Fruit fly (Drosophila melanogaster) whole organism, embryonic: ENCODE results near the gene ca.

Source experiments
- Adf1 ChIP-seq: fragments of 200-800 bp; sonication (Bioruptor generic); IDR thresholded peaks from 2 replicates; pipeline ENCODE4 v1.3.6; 2022; ENCODE audit warnings: missing biosample characterization, missing genetic modification characterization
- Antp ChIP-seq: fragments of 200-800 bp; sonication (Bioruptor generic); optimal IDR thresholded peaks from 3 replicates; lab custom pipeline; 2016; ENCODE audit warnings: missing biosample characterization, missing genetic modification characterization
- B-H2 ChIP-seq: fragments of 200-800 bp; sonication (Bioruptor generic); optimal IDR thresholded peaks from 2 replicates; lab custom pipeline; 2018; ENCODE audit warnings: missing biosample characterization, mild to moderate bottlenecking, missing genetic modification characterization
- Bdp1 ChIP-seq: fragments of 200-800 bp; sonication (Bioruptor generic); optimal IDR thresholded peaks from 3 replicates; lab custom pipeline; 2016; ENCODE audit warnings: missing biosample characterization, missing genetic modification characterization
- CG11560 ChIP-seq: fragments of 200-800 bp; sonication (Bioruptor generic); IDR thresholded peaks from 3 replicates; pipeline ENCODE4 v1.3.6; 2022; ENCODE audit warnings: missing biosample characterization, missing genetic modification characterization
- CG1233 ChIP-seq: fragments of 200-800 bp; sonication (Bioruptor generic); optimal IDR thresholded peaks from 4 replicates; lab custom pipeline; 2018; ENCODE audit warnings: missing biosample characterization, mild to moderate bottlenecking, missing genetic modification characterization
- CG12769 ChIP-seq: fragments of 200-800 bp; sonication (Bioruptor generic); optimal IDR thresholded peaks from 2 replicates; lab custom pipeline; 2019; ENCODE audit warnings: missing biosample characterization, mild to moderate bottlenecking, missing genetic modification characterization, moderate library complexity
- CG12942 ChIP-seq: fragments of 200-800 bp; sonication (Bioruptor generic); optimal IDR thresholded peaks from 3 replicates; lab custom pipeline; 2016; ENCODE audit warnings: missing biosample characterization, missing genetic modification characterization
- CG13775 ChIP-seq: fragments of 200-800 bp; sonication (Bioruptor generic); optimal IDR thresholded peaks from 3 replicates; lab custom pipeline; 2017; ENCODE audit warnings: missing biosample characterization, mild to moderate bottlenecking, missing genetic modification characterization
- CG14050 ChIP-seq: fragments of 200-800 bp; sonication (Bioruptor generic); IDR thresholded peaks from 3 replicates; pipeline ENCODE4 v1.3.6; 2022; ENCODE audit warnings: missing biosample characterization, missing genetic modification characterization
- CG14860 ChIP-seq: fragments of 200-800 bp; sonication (Bioruptor generic); IDR thresholded peaks from 3 replicates; pipeline ENCODE4 v1.3.6; 2022; ENCODE audit warnings: missing biosample characterization, missing genetic modification characterization; ENCODE audit not compliant: partially characterized antibody
- CG17568 ChIP-seq: fragments of 200-800 bp; sonication (Bioruptor generic); optimal IDR thresholded peaks from 2 replicates; lab custom pipeline; 2018; ENCODE audit warnings: missing biosample characterization, mild to moderate bottlenecking, missing genetic modification characterization, moderate library complexity
- CG17612 ChIP-seq: fragments of 200-800 bp; sonication (Bioruptor generic); IDR thresholded peaks from 2 replicates; pipeline ENCODE4 v1.3.6; 2022; ENCODE audit warnings: missing biosample characterization, missing genetic modification characterization
- CG18764 ChIP-seq: fragments of 200-800 bp; sonication (Bioruptor generic); optimal IDR thresholded peaks from 3 replicates; lab custom pipeline; 2016; ENCODE audit warnings: missing biosample characterization, missing genetic modification characterization
- CG2875 ChIP-seq: fragments of 200-800 bp; sonication (Bioruptor generic); optimal IDR thresholded peaks from 2 replicates; lab custom pipeline; 2017; ENCODE audit warnings: missing biosample characterization, mild to moderate bottlenecking, missing genetic modification characterization, missing genetic modification reagents
- CG30403 ChIP-seq: fragments of 200-800 bp; sonication (Bioruptor generic); optimal IDR thresholded peaks from 3 replicates; lab custom pipeline; 2016; ENCODE audit warnings: missing biosample characterization, missing genetic modification characterization
- CG33557 ChIP-seq: fragments of 200-800 bp; sonication (Bioruptor generic); optimal IDR thresholded peaks from 2 replicates; lab custom pipeline; 2019; ENCODE audit warnings: missing biosample characterization, mild to moderate bottlenecking, missing genetic modification characterization, moderate library complexity
- CG34376 ChIP-seq: fragments of 200-800 bp; sonication (Bioruptor generic); optimal IDR thresholded peaks from 2 replicates; lab custom pipeline; 2018; ENCODE audit warnings: missing biosample characterization, mild to moderate bottlenecking, missing genetic modification characterization
- CG4360 ChIP-seq: fragments of 200-800 bp; sonication (Bioruptor generic); IDR thresholded peaks from 2 replicates; pipeline ENCODE4 v1.3.6; 2022; ENCODE audit warnings: missing biosample characterization, missing genetic modification characterization
- CG6813 ChIP-seq: fragments of 200-800 bp; sonication (Bioruptor generic); optimal IDR thresholded peaks from 2 replicates; lab custom pipeline; 2017; ENCODE audit warnings: missing biosample characterization, missing genetic modification characterization, mild to moderate bottlenecking, moderate library complexity, missing genetic modification reagents
- CG6854 ChIP-seq: fragments of 200-800 bp; sonication (Bioruptor generic); optimal IDR thresholded peaks from 3 replicates; lab custom pipeline; 2017; ENCODE audit warnings: missing biosample characterization, mild to moderate bottlenecking, missing genetic modification characterization
- CG7271 ChIP-seq: fragments of 200-800 bp; sonication (Bioruptor generic); optimal IDR thresholded peaks from 2 replicates; lab custom pipeline; 2018; ENCODE audit warnings: missing biosample characterization, mild to moderate bottlenecking, missing genetic modification characterization, moderate library complexity
- E2f1 ChIP-seq: fragments of 200-800 bp; sonication (Bioruptor generic); IDR thresholded peaks from 2 replicates; pipeline ENCODE4 v1.3.6; 2022; ENCODE audit warnings: missing biosample characterization, missing genetic modification characterization
- Ets65A ChIP-seq: fragments of 200-800 bp; sonication (Bioruptor generic); peaks from one replicate; lab custom pipeline; 2016; ENCODE audit warnings: missing biosample characterization, missing genetic modification characterization
- Fer2 ChIP-seq: fragments of 200-800 bp; sonication (Bioruptor generic); optimal IDR thresholded peaks from 2 replicates; lab custom pipeline; 2018; ENCODE audit warnings: missing biosample characterization, mild to moderate bottlenecking, missing genetic modification characterization, moderate library complexity
- HLH4C ChIP-seq: fragments of 200-800 bp; sonication (Bioruptor generic); IDR thresholded peaks from 3 replicates; pipeline ENCODE4 v1.3.6; 2022; ENCODE audit warnings: missing biosample characterization, missing genetic modification characterization; ENCODE audit not compliant: partially characterized antibody
- HLHmδ ChIP-seq: fragments of 200-800 bp; sonication (Bioruptor generic); optimal IDR thresholded peaks from 2 replicates; lab custom pipeline; 2018; ENCODE audit warnings: missing biosample characterization, mild to moderate bottlenecking, missing genetic modification characterization, moderate library complexity
- MTF-1 ChIP-seq: fragments of 200-800 bp; sonication (Bioruptor generic); optimal IDR thresholded peaks from 2 replicates; lab custom pipeline; 2018; ENCODE audit warnings: missing biosample characterization, mild to moderate bottlenecking, missing genetic modification characterization, borderline replicate concordance
- Mrtf ChIP-seq: fragments of 200-800 bp; sonication (Bioruptor generic); IDR thresholded peaks from 3 replicates; pipeline ENCODE4 v1.3.6; 2022; ENCODE audit warnings: missing biosample characterization, missing genetic modification characterization
- NFAT ChIP-seq: fragments of 200-800 bp; sonication (Bioruptor generic); IDR thresholded peaks from 2 replicates; pipeline ENCODE4 v1.3.6; 2022; ENCODE audit warnings: missing biosample characterization, missing genetic modification characterization
- Nf-YB ChIP-seq: fragments of 200-800 bp; sonication (Bioruptor generic); optimal IDR thresholded peaks from 3 replicates; lab custom pipeline; 2019; ENCODE audit warnings: missing biosample characterization, mild to moderate bottlenecking, missing genetic modification characterization, moderate library complexity
- Oaz ChIP-seq: fragments of 200-800 bp; sonication (Bioruptor generic); IDR thresholded peaks from 2 replicates; pipeline ENCODE4 v1.3.6; 2022; ENCODE audit warnings: missing biosample characterization, missing genetic modification characterization
- Rfx ChIP-seq: fragments of 200-800 bp; sonication (Bioruptor generic); IDR thresholded peaks from 2 replicates; pipeline ENCODE4 v1.3.6; 2022; ENCODE audit warnings: missing biosample characterization, missing genetic modification characterization
- Sin3A ChIP-seq: fragments of >200 bp; optimal IDR thresholded peaks from 2 replicates; lab custom pipeline; 2018
- Stat92E ChIP-seq, 3 experiments: fragments of >200 bp in 2 of 3; fragments of 200-800 bp in 1 of 3; sonication (Bioruptor generic) in 1 of 3; optimal IDR thresholded peaks; 2 replicates each; lab custom pipeline; 2017 to 2019; ENCODE audit warnings: missing biosample characterization in 3 of 3, missing genetic modification characterization in 3 of 3, mild to moderate bottlenecking in 1 of 3, moderate library complexity in 1 of 3
- Trl ChIP-seq, 3 experiments: fragments of >200 bp in 2 of 3; fragments of 200-800 bp in 1 of 3; sonication (Bioruptor generic) in 1 of 3; optimal IDR thresholded peaks; 2 replicates in 1 of 3; 3 replicates in 2 of 3; lab custom pipeline; 2016 to 2017; ENCODE audit warnings: missing biosample characterization in 1 of 3, missing genetic modification characterization in 1 of 3
- ap ChIP-seq: fragments of 200-800 bp; sonication (Bioruptor generic); IDR thresholded peaks from 2 replicates; pipeline ENCODE4 v1.3.6; 2022; ENCODE audit warnings: missing biosample characterization, missing genetic modification characterization
- bbx ChIP-seq: fragments of 200-800 bp; sonication (Bioruptor generic); IDR thresholded peaks from 2 replicates; pipeline ENCODE4 v1.3.6; 2022; ENCODE audit warnings: missing biosample characterization, missing genetic modification characterization; ENCODE audit not compliant: partially characterized antibody
- cg ChIP-seq: fragments of 200-800 bp; sonication (Bioruptor generic); optimal IDR thresholded peaks from 3 replicates; lab custom pipeline; 2019; ENCODE audit warnings: missing biosample characterization, mild to moderate bottlenecking, missing genetic modification characterization, moderate library complexity
- cwo ChIP-seq: fragments of 200-800 bp; sonication (Bioruptor generic); optimal IDR thresholded peaks from 3 replicates; lab custom pipeline; 2017; ENCODE audit warnings: missing biosample characterization, missing genetic modification characterization, mild to moderate bottlenecking, moderate library complexity, missing genetic modification reagents
- disco-r ChIP-seq: fragments of 200-800 bp; sonication (Bioruptor generic); optimal IDR thresholded peaks from 2 replicates; lab custom pipeline; 2016; ENCODE audit warnings: missing biosample characterization, missing genetic modification characterization
- fd3F ChIP-seq: fragments of 200-800 bp; sonication (Bioruptor generic); optimal IDR thresholded peaks from 2 replicates; lab custom pipeline; 2018; ENCODE audit warnings: missing biosample characterization, mild to moderate bottlenecking, missing genetic modification characterization, moderate library complexity
- fru ChIP-seq: fragments of >200 bp; optimal IDR thresholded peaks from 2 replicates; lab custom pipeline; 2017
- ftz-f1 ChIP-seq: fragments of 200-800 bp; sonication (Bioruptor generic); optimal IDR thresholded peaks from 2 replicates; lab custom pipeline; 2016; ENCODE audit warnings: missing biosample characterization, missing genetic modification characterization
- gcm2 ChIP-seq: fragments of 200-800 bp; sonication (Bioruptor generic); optimal IDR thresholded peaks from 2 replicates; lab custom pipeline; 2016; ENCODE audit warnings: missing biosample characterization, missing genetic modification characterization
- oc ChIP-seq: fragments of 200-800 bp; sonication (Bioruptor generic); optimal IDR thresholded peaks from 2 replicates; lab custom pipeline; 2018; ENCODE audit warnings: missing biosample characterization, mild to moderate bottlenecking, missing genetic modification characterization, moderate library complexity
- repo ChIP-seq: fragments of 200-800 bp; sonication (Bioruptor generic); optimal IDR thresholded peaks from 2 replicates; lab custom pipeline; 2016; ENCODE audit warnings: missing biosample characterization, missing genetic modification characterization
- sens ChIP-seq: fragments of 200-800 bp; sonication (Bioruptor generic); peaks from one replicate; lab custom pipeline; 2016; ENCODE audit warnings: missing biosample characterization, missing genetic modification characterization
- vfl ChIP-seq: fragments of 200-800 bp; sonication (Bioruptor generic); optimal IDR thresholded peaks from 2 replicates; lab custom pipeline; 2016; ENCODE audit warnings: missing biosample characterization, missing genetic modification characterization
- wdn ChIP-seq: fragments of 200-800 bp; sonication (Bioruptor generic); IDR thresholded peaks from 2 replicates; pipeline ENCODE4 v1.3.6; 2022; ENCODE audit warnings: missing biosample characterization, missing genetic modification characterization

The ca gene

DNA sequence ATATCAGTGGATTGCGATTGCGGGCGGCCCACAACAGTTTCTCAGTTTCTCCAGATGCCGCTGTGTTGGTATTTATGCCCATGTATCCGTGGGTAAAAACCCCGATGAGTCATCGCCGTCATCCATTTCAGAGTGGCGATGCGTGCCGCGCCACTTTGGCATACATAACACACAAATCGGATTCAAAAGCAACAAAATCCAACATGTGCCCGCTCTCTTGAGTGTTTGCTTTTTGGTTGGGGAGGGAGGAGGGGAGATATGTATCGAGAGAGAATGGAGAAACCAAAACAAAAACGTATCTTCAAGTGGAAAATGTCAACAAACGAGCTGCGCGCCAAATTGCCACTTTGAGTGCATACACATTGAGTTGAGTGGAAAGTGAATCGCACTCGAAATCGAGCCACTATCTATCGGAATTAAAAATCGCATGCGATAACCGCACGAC, 34.9 kb upstream of the ca start (continued):
- TF ChIP-seq fru (lab: Kevin White, UChicago), result no peak
- TF ChIP-seq CG2875 (GFP tag; lab: Kevin White, UChicago), result peak; percentile 45
- no peak for TF ChIP-seq Ets65A (GFP tag; lab: Kevin White, UChicago)
- TF ChIP-seq CG14860, result no peak
- TF ChIP-seq cg (GFP tag; lab: Kevin White, UChicago), result peak; percentile 77
- TF ChIP-seq CG30403 (GFP tag; lab: Kevin White, UChicago), result no peak
- peak; percentile 27; the same call in 1 of the 2 replicates for TF ChIP-seq CG4360 (GFP tag; lab: Robert Waterston, UW)
- TF ChIP-seq CG6813, result peak; percentile 53
- no peak for TF ChIP-seq Antp
- no peak for TF ChIP-seq CG11560
- TF ChIP-seq Mrtf (GFP tag; lab: Robert Waterston, UW), result no peak
- TF ChIP-seq Sin3A, result no peak
- TF ChIP-seq MTF-1, result no peak
- peak; percentile 38 for TF ChIP-seq CG17568
- peak in 1 of 2 experiments; percentile 96 for TF ChIP-seq Trl (optimal IDR thresholded peaks at IDR 0.05; lab: Kevin White, UChicago)
- TF ChIP-seq Trl (GFP tag; optimal IDR thresholded peaks at IDR 0.05; lab: Kevin White, UChicago), result no peak
- TF ChIP-seq CG18764, result no peak
- no peak for TF ChIP-seq Fer2 (tag; lab: Kevin White, UChicago)
- TF ChIP-seq ap (GFP tag; lab: Robert Waterston, UW), result no peak
- no peak for TF ChIP-seq vfl
- no peak for TF ChIP-seq CG7271 (tag; lab: Kevin White, UChicago)
- TF ChIP-seq wdn (GFP tag; lab: Robert Waterston, UW), result no peak
- TF ChIP-seq CG14050 (GFP tag; lab: Robert Waterston, UW), result no peak
- no peak for TF ChIP-seq CG33557 (GFP tag; lab: Kevin White, UChicago)
- peak; percentile 59 for TF ChIP-seq HLHmδ (GFP tag; lab: Kevin White, UChicago)
- TF ChIP-seq CG1233 (GFP tag; lab: Kevin White, UChicago), result no peak
- TF ChIP-seq oc, result peak; percentile 70
- no peak for TF ChIP-seq CG34376 (GFP tag; lab: Kevin White, UChicago)
- peak; percentile 47 for TF ChIP-seq CG12769
- no peak for TF ChIP-seq Oaz (GFP tag; lab: Robert Waterston, UW)
- no peak for TF ChIP-seq ftz-f1 (GFP tag; lab: Kevin White, UChicago)
- peak; percentile 21 for TF ChIP-seq cwo (GFP tag; lab: Kevin White, UChicago)
- no peak for TF ChIP-seq sens
- no peak for TF ChIP-seq CG12942 (GFP tag; lab: Kevin White, UChicago)
- TF ChIP-seq repo, result no peak
- TF ChIP-seq disco-r (GFP tag; lab: Kevin White, UChicago), result peak; percentile 44
- no peak for TF ChIP-seq NFAT
- TF ChIP-seq CG17612, result no peak
- TF ChIP-seq CG13775 (GFP tag; lab: Kevin White, UChicago), result no peak
- TF ChIP-seq fd3F (GFP tag; lab: Kevin White, UChicago), result no peak
- TF ChIP-seq bbx, result peak; percentile 80
- no peak for TF ChIP-seq gcm2
- peak in 1 of 3 experiments; percentile 85 for TF ChIP-seq Stat92E (GFP tag; optimal IDR thresholded peaks at IDR 0.05; lab: Kevin White, UChicago)
- no peak for TF ChIP-seq CG6854 (GFP tag; lab: Kevin White, UChicago)
- TF ChIP-seq E2f1 (GFP tag; lab: Robert Waterston, UW), result peak; percentile 46; the same call in 1 of the 2 replicates
- TF ChIP-seq Rfx (GFP tag; lab: Robert Waterston, UW), result no peak
- peak; percentile 32; the same call in 1 of the 2 replicates for TF ChIP-seq Adf1
- peak; percentile 33; the same call in 1 of the 3 replicates for TF ChIP-seq HLH4C (GFP tag; lab: Robert Waterston, UW)
- TF ChIP-seq Nf-YB (GFP tag; lab: Kevin White, UChicago), result no peak
- no peak for TF ChIP-seq Bdp1 (GFP tag; lab: Kevin White, UChicago)
- peak; percentile 24 for TF ChIP-seq B-H2 (GFP tag; lab: Kevin White, UChicago)
